Fruit fly (Drosophila melanogaster): ENCODE results near the gene Cyt-c-p.

Cyt-c-p gene

dm6 chr2L:16715841-16716701 lies 3.7 kb upstream of the Cyt-c-p start, which contains the start of the genes Cyt-c-d and CG31808:
Gene Cyt-c-d (plus strand): TSS chr2L:16715891.
Gene CG31808 (minus strand): TSS chr2L:16716195.
- TF ChIP-seq CG1620 (GFP tag; optimal IDR thresholded peaks at IDR 0.05): peak; percentile 34
- peak; percentile 85 for TF ChIP-seq CG7045 (GFP tag; optimal IDR thresholded peaks at IDR 0.05)
- peak; percentile 88 for TF ChIP-seq bab1 (GFP tag; optimal IDR thresholded peaks at IDR 0.05)
- peak; percentile 53 for TF ChIP-seq pad (GFP tag; optimal IDR thresholded peaks at IDR 0.05)
- peak; percentile 71 for TF ChIP-seq CG5204 (GFP tag; optimal IDR thresholded peaks at IDR 0.05)
- peak; percentile 70 for TF ChIP-seq Hr96 (GFP tag; optimal IDR thresholded peaks at IDR 0.05)
- peak; percentile 69 for TF ChIP-seq CG12768 (GFP tag; optimal IDR thresholded peaks at IDR 0.05)
- peak; percentile 68 for TF ChIP-seq cic (GFP tag; optimal IDR thresholded peaks at IDR 0.05)
- TF ChIP-seq CG11617 (GFP tag; optimal IDR thresholded peaks at IDR 0.05): peak; percentile 83
- TF ChIP-seq CG33017 (tag; optimal IDR thresholded peaks at IDR 0.05): peak; percentile 88
- peak; percentile 49 for TF ChIP-seq Clk (GFP tag; optimal IDR thresholded peaks at IDR 0.05)
- peak; percentile 72 for TF ChIP-seq toe (GFP tag; optimal IDR thresholded peaks at IDR 0.05)
- peak; percentile 43 for TF ChIP-seq Mnt (GFP tag; optimal IDR thresholded peaks at IDR 0.05)
- no peak for TF ChIP-seq ovo (GFP tag; optimal IDR thresholded peaks at IDR 0.05)
- no peak for TF ChIP-seq kay (GFP tag; ENCODE audit: borderline replicate concordance)
- TF ChIP-seq cnc (optimal IDR thresholded peaks at IDR 0.05): no peak
- TF ChIP-seq tj (GFP tag; optimal IDR thresholded peaks at IDR 0.05): peak; percentile 83
- peak; percentile 49 for TF ChIP-seq Crg-1 (GFP tag; optimal IDR thresholded peaks at IDR 0.05)
- TF ChIP-seq CG14711 (tag; optimal IDR thresholded peaks at IDR 0.05): peak; percentile 85
- TF ChIP-seq CG7101 (tag; optimal IDR thresholded peaks at IDR 0.05): peak; percentile 89

DNA sequence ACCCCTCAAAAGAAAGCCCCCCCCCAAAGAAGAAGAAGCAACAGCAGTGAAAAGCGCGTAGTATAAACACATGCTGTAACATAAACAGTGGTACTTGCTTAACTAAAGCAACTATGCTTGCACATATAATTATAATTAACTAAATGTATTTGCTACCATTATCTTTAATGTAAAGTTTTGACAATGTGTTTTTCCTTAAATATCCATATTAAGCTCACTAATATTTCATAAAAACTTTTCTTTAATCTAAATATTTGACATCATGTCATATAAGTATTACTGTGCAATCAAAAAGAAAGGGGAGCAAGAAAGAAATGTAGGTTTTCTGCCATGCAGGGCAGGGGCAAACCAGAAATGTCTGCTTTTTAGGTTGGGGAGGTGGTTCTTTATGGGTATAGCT lies 3.0 kb upstream of the Cyt-c-p start:
- peak; percentile 32 for TF ChIP-seq CG14711 (tag; optimal IDR thresholded peaks at IDR 0.05)
- peak; percentile 9 for TF ChIP-seq pad (GFP tag; optimal IDR thresholded peaks at IDR 0.05)
- TF ChIP-seq cnc (optimal IDR thresholded peaks at IDR 0.05): no peak

- TF ChIP-seq CG14711 (tag; optimal IDR thresholded peaks at IDR 0.05): no peak
- TF ChIP-seq CG7101 (tag; optimal IDR thresholded peaks at IDR 0.05): no peak
- TF ChIP-seq Hr96 (GFP tag; optimal IDR thresholded peaks at IDR 0.05): no peak
- no peak for TF ChIP-seq Crg-1 (GFP tag; optimal IDR thresholded peaks at IDR 0.05)
- TF ChIP-seq cic (GFP tag; optimal IDR thresholded peaks at IDR 0.05): no peak
- no peak for TF ChIP-seq pad (GFP tag; optimal IDR thresholded peaks at IDR 0.05)
- no peak for TF ChIP-seq ovo (GFP tag; optimal IDR thresholded peaks at IDR 0.05)
- no peak for TF ChIP-seq CG5204 (GFP tag; optimal IDR thresholded peaks at IDR 0.05)
- no peak for TF ChIP-seq kay (GFP tag; ENCODE audit: borderline replicate concordance)
- no peak for TF ChIP-seq tj (GFP tag; optimal IDR thresholded peaks at IDR 0.05)
- no peak for TF ChIP-seq cnc (optimal IDR thresholded peaks at IDR 0.05)
- no peak for TF ChIP-seq CG12768 (GFP tag; optimal IDR thresholded peaks at IDR 0.05)
- TF ChIP-seq Clk (GFP tag; optimal IDR thresholded peaks at IDR 0.05): no peak
- TF ChIP-seq CG1620 (GFP tag; optimal IDR thresholded peaks at IDR 0.05): no peak
- no peak for TF ChIP-seq bab1 (GFP tag; optimal IDR thresholded peaks at IDR 0.05)
- TF ChIP-seq Mnt (GFP tag; optimal IDR thresholded peaks at IDR 0.05): no peak
- TF ChIP-seq CG11617 (GFP tag; optimal IDR thresholded peaks at IDR 0.05): no peak
Observed at dm6 chr2L:16718446-16719173, 1.1 kb upstream of the Cyt-c-p start.

DNA sequence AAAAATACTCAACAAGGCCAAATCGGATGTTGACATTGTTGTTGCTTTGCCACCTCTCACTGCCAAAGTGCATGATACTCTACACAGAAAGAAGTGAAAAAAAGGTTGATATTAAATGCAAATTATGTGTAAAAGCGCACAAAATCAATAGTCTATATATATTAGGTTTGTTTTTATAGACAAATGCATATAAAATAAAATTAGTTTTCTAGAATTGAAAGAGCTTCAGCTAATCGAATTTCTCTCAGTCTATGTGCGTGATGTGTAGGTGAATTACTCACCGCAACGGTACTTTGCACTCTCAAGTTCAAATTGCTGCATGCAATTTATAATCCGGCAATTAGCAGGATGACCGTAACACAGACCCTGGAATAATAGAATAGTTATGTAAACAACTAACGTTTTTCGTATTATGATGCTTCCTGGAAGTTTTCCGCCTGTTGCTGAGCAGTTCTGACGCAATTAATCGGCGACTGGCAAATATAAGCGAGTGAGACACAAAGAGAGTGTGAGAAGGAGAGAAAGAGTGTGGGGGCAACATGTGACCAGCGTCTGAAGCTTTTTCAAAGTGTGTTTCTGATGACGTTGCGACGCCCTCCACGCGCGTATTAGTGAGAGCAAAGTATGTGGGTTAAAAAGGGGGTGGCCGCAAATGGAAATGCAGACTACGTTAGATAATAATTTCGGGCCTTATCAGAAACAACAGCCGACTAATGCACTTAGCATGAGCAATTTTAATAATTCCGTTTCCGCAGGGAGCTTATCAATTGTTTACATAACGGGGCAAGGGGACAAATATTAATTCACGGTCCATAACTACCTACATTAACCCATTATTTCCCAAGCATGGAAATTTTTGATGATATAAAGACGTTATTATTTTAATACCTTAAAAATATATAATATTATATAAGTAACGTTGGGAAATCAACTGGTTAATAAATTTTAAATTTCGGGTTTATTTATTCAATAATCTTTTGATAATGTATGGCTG lies 1.3 kb downstream of the Cyt-c-p start:
- TF ChIP-seq toe (GFP tag; optimal IDR thresholded peaks at IDR 0.05): peak; percentile 95
- peak; percentile 86 for TF ChIP-seq Mnt (GFP tag; optimal IDR thresholded peaks at IDR 0.05)
- peak; percentile 96 for TF ChIP-seq CG11617 (GFP tag; optimal IDR thresholded peaks at IDR 0.05)
- TF ChIP-seq cnc (optimal IDR thresholded peaks at IDR 0.05): no peak
- TF ChIP-seq cic (GFP tag; optimal IDR thresholded peaks at IDR 0.05): peak; percentile 75
- peak; percentile 97 for TF ChIP-seq CG5204 (GFP tag; optimal IDR thresholded peaks at IDR 0.05)
- TF ChIP-seq CG12768 (GFP tag; optimal IDR thresholded peaks at IDR 0.05): peak; percentile 93
- peak; percentile 84 for TF ChIP-seq Crg-1 (GFP tag; optimal IDR thresholded peaks at IDR 0.05)
- TF ChIP-seq ovo (GFP tag; optimal IDR thresholded peaks at IDR 0.05): peak; percentile 91
- peak; percentile 81 for TF ChIP-seq tj (GFP tag; optimal IDR thresholded peaks at IDR 0.05)
- TF ChIP-seq pad (GFP tag; optimal IDR thresholded peaks at IDR 0.05): peak; percentile 85
- TF ChIP-seq kay (GFP tag; ENCODE audit: borderline replicate concordance): peak; percentile 99
- peak; percentile 97 for TF ChIP-seq CG7045 (GFP tag; optimal IDR thresholded peaks at IDR 0.05)
- peak; percentile 86 for TF ChIP-seq Clk (GFP tag; optimal IDR thresholded peaks at IDR 0.05)
- peak; percentile 94 for TF ChIP-seq CG33017 (tag; optimal IDR thresholded peaks at IDR 0.05)
- peak; percentile 98 for TF ChIP-seq bab1 (GFP tag; optimal IDR thresholded peaks at IDR 0.05)
- peak; percentile 95 for TF ChIP-seq CG14711 (tag; optimal IDR thresholded peaks at IDR 0.05)
- peak; percentile 93 for TF ChIP-seq CG7101 (tag; optimal IDR thresholded peaks at IDR 0.05)
- peak; percentile 94 for TF ChIP-seq CG1620 (GFP tag; optimal IDR thresholded peaks at IDR 0.05)
- peak; percentile 88 for TF ChIP-seq Hr96 (GFP tag; optimal IDR thresholded peaks at IDR 0.05)

Measured in whole organism, adult.